Fruit fly (Drosophila melanogaster) whole organism, wandering third instar larva: Measurements from ENCODE around the gene MED10.
A peak's percentile ranks its signal among the peaks of the same experiment; 100 is the strongest.

Experiments used
- Abd-B ChIP-seq: fragments of >200 bp; optimal IDR thresholded peaks from 2 replicates; lab custom pipeline; 2017; ENCODE audit warnings: missing biosample characterization, missing genetic modification characterization
- CG32264 ChIP-seq: fragments of 200-800 bp; sonication (Bioruptor generic); optimal IDR thresholded peaks from 2 replicates; lab custom pipeline; 2016; ENCODE audit warnings: missing biosample characterization, missing genetic modification characterization
- CG9705 ChIP-seq: fragments of 200-800 bp; sonication (Bioruptor generic); optimal IDR thresholded peaks from 2 replicates; lab custom pipeline; 2018; ENCODE audit warnings: missing biosample characterization, mild to moderate bottlenecking, missing genetic modification characterization
- CrebA ChIP-seq: fragments of 200-800 bp; sonication (Bioruptor generic); optimal IDR thresholded peaks from 2 replicates; lab custom pipeline; 2016; ENCODE audit warnings: missing biosample characterization, mild to moderate bottlenecking, missing genetic modification characterization, borderline replicate concordance
- Dfd ChIP-seq: fragments of >200 bp; optimal IDR thresholded peaks from 2 replicates; lab custom pipeline; 2017; ENCODE audit warnings: missing biosample characterization, missing genetic modification characterization
- Dif ChIP-seq: fragments of 200-275, 200-300 bp; sonication (Bioruptor generic); optimal IDR thresholded peaks from 2 replicates; lab custom pipeline; 2018; ENCODE audit warnings: missing biosample characterization, missing genetic modification characterization; ENCODE audit not compliant: partially characterized antibody
- GATAd ChIP-seq: sonication (Bioruptor generic); optimal IDR thresholded peaks from 2 replicates; lab custom pipeline; 2016; ENCODE audit warnings: missing biosample characterization, missing genetic modification characterization
- HLH106 ChIP-seq: fragments of 200-800 bp; optimal IDR thresholded peaks from 3 replicates; lab custom pipeline; 2019; ENCODE audit warnings: missing biosample characterization, mild to moderate bottlenecking, missing genetic modification characterization, moderate library complexity
- Hnf4 ChIP-seq: fragments of 200-800 bp; sonication (Bioruptor generic); optimal IDR thresholded peaks from 2 replicates; lab custom pipeline; 2016; ENCODE audit warnings: missing biosample characterization, mild to moderate bottlenecking, missing genetic modification characterization
- Hr78 ChIP-seq: fragments of >200 bp; optimal IDR thresholded peaks from 2 replicates; lab custom pipeline; 2017; ENCODE audit warnings: missing biosample characterization, missing genetic modification characterization
- Jra ChIP-seq: sonication (Bioruptor generic); optimal IDR thresholded peaks from 2 replicates; lab custom pipeline; 2016; ENCODE audit warnings: missing biosample characterization, missing genetic modification characterization
- Mio ChIP-seq: sonication (Bioruptor generic); optimal IDR thresholded peaks from 2 replicates; lab custom pipeline; 2016; ENCODE audit warnings: missing biosample characterization, missing genetic modification characterization
- Myc ChIP-seq: fragments of >200 bp; optimal IDR thresholded peaks from 2 replicates; lab custom pipeline; 2017
- OdsH ChIP-seq: fragments of 200-800 bp; sonication (Bioruptor generic); optimal IDR thresholded peaks from 2 replicates; lab custom pipeline; 2016; ENCODE audit warnings: missing biosample characterization, mild to moderate bottlenecking, missing genetic modification characterization
- Sp1 ChIP-seq: fragments of 200-800 bp; sonication (Bioruptor generic); optimal IDR thresholded peaks from 3 replicates; lab custom pipeline; 2019; ENCODE audit warnings: missing biosample characterization, mild to moderate bottlenecking, missing genetic modification characterization, moderate library complexity
- Vsx2 ChIP-seq: fragments of 200-300, 225-300 bp; sonication (Bioruptor generic); optimal IDR thresholded peaks from 2 replicates; lab custom pipeline; 2018; ENCODE audit warnings: missing biosample characterization, missing genetic modification characterization; ENCODE audit not compliant: partially characterized antibody
- br ChIP-seq: fragments of 200-800 bp; sonication (Bioruptor generic); optimal IDR thresholded peaks from 2 replicates; lab custom pipeline; 2016; ENCODE audit warnings: missing biosample characterization, missing genetic modification characterization
- brk ChIP-seq: fragments of 200-800 bp; sonication (Bioruptor generic); optimal IDR thresholded peaks from 2 replicates; lab custom pipeline; 2016; ENCODE audit warnings: missing biosample characterization, mild to moderate bottlenecking, missing genetic modification characterization
- dl ChIP-seq, 2 experiments: fragments of 175-275, 200-275 bp in 1 of 2; fragments of 200-275 bp in 1 of 2; sonication (Bioruptor generic); optimal IDR thresholded peaks; lab custom pipeline; 2018; ENCODE audit warnings: mild to moderate bottlenecking in 2 of 2, missing biosample characterization in 2 of 2, missing genetic modification characterization in 2 of 2, moderate library complexity in 2 of 2; ENCODE audit not compliant: partially characterized antibody in 2 of 2, insufficient read depth in 1 of 2
- dmrt93B ChIP-seq: fragments of 200-800 bp; sonication (Bioruptor generic); optimal IDR thresholded peaks from 2 replicates; lab custom pipeline; 2018; ENCODE audit warnings: missing biosample characterization, mild to moderate bottlenecking, missing genetic modification characterization
- ey ChIP-seq: fragments of 200-800 bp; sonication (Bioruptor generic); optimal IDR thresholded peaks from 2 replicates; lab custom pipeline; 2016; ENCODE audit warnings: missing biosample characterization, missing genetic modification characterization
- foxo ChIP-seq, 2 experiments: fragments of 200-800 bp; sonication (Bioruptor generic); optimal IDR thresholded peaks; 2 replicates in 1 of 2; 3 replicates in 1 of 2; lab custom pipeline; 2016 to 2017; ENCODE audit warnings: missing biosample characterization in 2 of 2, missing genetic modification characterization in 2 of 2
- fru ChIP-seq: fragments of 200-800 bp; sonication (Bioruptor generic); optimal IDR thresholded peaks from 3 replicates; lab custom pipeline; 2016; ENCODE audit warnings: missing biosample characterization, mild to moderate bottlenecking, missing genetic modification characterization
- h ChIP-seq: fragments of 200-800 bp; sonication (Bioruptor generic); optimal IDR thresholded peaks from 3 replicates; lab custom pipeline; 2016; ENCODE audit warnings: missing biosample characterization, mild to moderate bottlenecking, missing genetic modification characterization
- lola ChIP-seq: fragments of >200 bp; optimal IDR thresholded peaks from 2 replicates; lab custom pipeline; 2017; ENCODE audit warnings: missing biosample characterization, missing genetic modification characterization
- pan ChIP-seq: fragments of >200 bp; optimal IDR thresholded peaks from 2 replicates; lab custom pipeline; 2017
- psq ChIP-seq: fragments of 200-800 bp; sonication (Bioruptor generic); optimal IDR thresholded peaks from 3 replicates; lab custom pipeline; 2017; ENCODE audit warnings: missing biosample characterization, mild to moderate bottlenecking, missing genetic modification characterization, moderate library complexity
- rgr ChIP-seq: fragments of 200-800 bp; sonication (Bioruptor generic); optimal IDR thresholded peaks from 3 replicates; lab custom pipeline; 2016; ENCODE audit warnings: missing biosample characterization, mild to moderate bottlenecking, missing genetic modification characterization
- sv ChIP-seq: fragments of 200-800 bp; sonication (Bioruptor generic); optimal IDR thresholded peaks from 3 replicates; lab custom pipeline; 2016; ENCODE audit warnings: missing biosample characterization, missing genetic modification characterization
- usp ChIP-seq: fragments of >200 bp; optimal IDR thresholded peaks from 2 replicates; lab custom pipeline; 2017; ENCODE audit warnings: missing biosample characterization, missing genetic modification characterization
- woc ChIP-seq: sonication (Bioruptor generic); optimal IDR thresholded peaks from 2 replicates; lab custom pipeline; 2016; ENCODE audit warnings: missing biosample characterization, mild to moderate bottlenecking, missing genetic modification characterization

The MED10 gene

dm6 chr3L:16208053-16208838 is 23.6 kb upstream of the MED10 start:
- TF ChIP-seq Vsx2 (GFP tag; lab: Kevin White, UChicago) (no peak), rgr (GFP tag; lab: Kevin White, UChicago) (no peak), dmrt93B (no peak), CG32264 (GFP tag; lab: Kevin White, UChicago) (no peak), ey (GFP tag; lab: Kevin White, UChicago) (no peak), Dif (GFP tag; lab: Kevin White, UChicago) (no peak), OdsH (GFP tag; lab: Kevin White, UChicago) (no peak), woc (GFP tag; lab: Kevin White, UChicago) (no peak), Abd-B (GFP tag; lab: Kevin White, UChicago) (no peak), br (no peak), Sp1 (GFP tag; lab: Kevin White, UChicago) (no peak), lola (no peak)
- TF ChIP-seq, all 38 proteins: peak for 0

- TF ChIP-seq Hnf4 (GFP tag; lab: Kevin White, UChicago) (no peak), pan (lab: Kevin White, UChicago) (no peak), Mio (no peak), Vsx2 (GFP tag; lab: Kevin White, UChicago) (no peak), foxo (GFP tag; optimal IDR thresholded peaks at IDR 0.05; lab: Kevin White, UChicago) (peak in 1 of 2 experiments; percentile 38), OdsH (GFP tag; lab: Kevin White, UChicago) (no peak), dmrt93B (peak; percentile 16), CrebA (GFP tag; lab: Kevin White, UChicago) (no peak), woc (GFP tag; lab: Kevin White, UChicago) (peak; percentile 36), psq (GFP tag; lab: Kevin White, UChicago) (no peak), h (GFP tag; lab: Kevin White, UChicago) (no peak), sv (GFP tag; lab: Kevin White, UChicago) (no peak), Jra (GFP tag; lab: Kevin White, UChicago) (no peak), Myc (lab: Kevin White, UChicago) (no peak), Sp1 (GFP tag; lab: Kevin White, UChicago) (no peak), brk (no peak), usp (GFP tag; lab: Kevin White, UChicago) (no peak), ey (GFP tag; lab: Kevin White, UChicago) (no peak), Abd-B (GFP tag; lab: Kevin White, UChicago) (no peak), fru (no peak), HLH106 (no peak), Hr78 (GFP tag; lab: Kevin White, UChicago) (no peak), dl (GFP tag; optimal IDR thresholded peaks at IDR 0.05; lab: Kevin White, UChicago; ENCODE audit: insufficient read depth in 1 of 2, partially characterized antibody in 2 of 2) (no peak), CG9705 (GFP tag; lab: Kevin White, UChicago) (no peak), Dif (GFP tag; lab: Kevin White, UChicago) (no peak), Dfd (GFP tag; lab: Kevin White, UChicago) (no peak)
These were observed 22.9 kb upstream of the MED10 start for dm6 chr3L:16208839-16209612.

- TF ChIP-seq br (peak; percentile 12), HLH106 (no peak), Dif (GFP tag; lab: Kevin White, UChicago) (no peak), Abd-B (GFP tag; lab: Kevin White, UChicago) (no peak), pan (lab: Kevin White, UChicago) (no peak), GATAd (GFP tag; lab: Kevin White, UChicago) (no peak)
These were observed 22.2 kb upstream of the MED10 start for dm6 chr3L:16209641-16210040.
